Worm (Caenorhabditis elegans) whole organism, L1 larva: ENCODE measurements around the gene srx-125.
A peak's percentile ranks its signal among the peaks of the same experiment; 100 is the strongest.

Experiments used
- C34B4.2 ChIP-seq: sonication (generic microtip); optimal IDR thresholded peaks from 2 replicates; lab custom pipeline; 2017; ENCODE audit warnings: mild to moderate bottlenecking, missing genetic modification characterization, missing compliant biosample characterization
- aha-1 ChIP-seq: fragments of 150-350 bp; optimal IDR thresholded peaks from 2 replicates; lab custom pipeline; 2014; ENCODE audit warnings: missing biosample characterization, missing genetic modification characterization
- aly-2 ChIP-seq: fragments of 150-350 bp; optimal IDR thresholded peaks from 2 replicates; lab custom pipeline; 2014; ENCODE audit warnings: missing biosample characterization, missing genetic modification characterization
- ama-1 ChIP-seq: fragments of 150-350 bp; optimal IDR thresholded peaks from 2 replicates; lab custom pipeline; 2014
- blmp-1 ChIP-seq: fragments of 150-350 bp; optimal IDR thresholded peaks from 2 replicates; lab custom pipeline; 2014; ENCODE audit warnings: missing biosample characterization, missing genetic modification characterization
- ceh-8 ChIP-seq: fragments of 200-800 bp; sonication (Bioruptor generic); optimal IDR thresholded peaks from 2 replicates; lab custom pipeline; 2018; ENCODE audit warnings: mild to moderate bottlenecking, missing genetic modification characterization, moderate library complexity, missing compliant biosample characterization
- ceh-82 ChIP-seq, 3 experiments: fragments of 150-350 bp in 1 of 3; sonication (generic microtip) in 2 of 3; optimal IDR thresholded peaks; 2 replicates each; lab custom pipeline; 2014 to 2017; ENCODE audit warnings: missing biosample characterization in 3 of 3, missing genetic modification characterization in 3 of 3
- dsc-1 ChIP-seq: sonication (generic microtip); optimal IDR thresholded peaks from 2 replicates; lab custom pipeline; 2016; ENCODE audit warnings: mild to moderate bottlenecking, missing genetic modification characterization, missing compliant biosample characterization
- elt-3 ChIP-seq, 6 experiments: fragments of 150-350 bp in 1 of 6; sonication (generic microtip); optimal IDR thresholded peaks; 2 replicates each; lab custom pipeline; 2017 to 2018; ENCODE audit warnings: missing biosample characterization in 6 of 6, missing genetic modification characterization in 6 of 6, inconsistent platforms in 1 of 6
- hpl-2 ChIP-seq: fragments of 150-350 bp; optimal IDR thresholded peaks from 2 replicates; lab custom pipeline; 2014; ENCODE audit warnings: missing biosample characterization, missing genetic modification reagents, missing genetic modification characterization
- irx-1 ChIP-seq: sonication (generic microtip); optimal IDR thresholded peaks from 2 replicates; lab custom pipeline; 2016; ENCODE audit warnings: missing genetic modification characterization, missing compliant biosample characterization
- jun-1 ChIP-seq: fragments of 150-350 bp; optimal IDR thresholded peaks from 2 replicates; lab custom pipeline; 2014; ENCODE audit warnings: missing biosample characterization, missing genetic modification reagents, missing genetic modification characterization
- lin-13 ChIP-seq: fragments of 150-350 bp; optimal IDR thresholded peaks from 2 replicates; lab custom pipeline; 2014; ENCODE audit warnings: missing biosample characterization, missing genetic modification reagents, missing genetic modification characterization
- lin-14 ChIP-seq: fragments of 200-800 bp; sonication (Bioruptor generic); optimal IDR thresholded peaks from 2 replicates; lab custom pipeline; 2018; ENCODE audit warnings: mild to moderate bottlenecking, missing genetic modification characterization, moderate library complexity, missing compliant biosample characterization
- lin-15B ChIP-seq: fragments of 150-350 bp; sonication (generic microtip); optimal IDR thresholded peaks from 3 replicates; lab custom pipeline; 2014; ENCODE audit warnings: missing biosample characterization, missing genetic modification characterization
- lin-39 ChIP-seq: fragments of 150-350 bp; optimal IDR thresholded peaks from 2 replicates; lab custom pipeline; 2014; ENCODE audit warnings: missing biosample characterization, missing genetic modification reagents, missing genetic modification characterization
- mef-2 ChIP-seq: fragments of 150-350 bp; optimal IDR thresholded peaks from 2 replicates; lab custom pipeline; 2014; ENCODE audit warnings: missing biosample characterization, missing genetic modification characterization
- mep-1 ChIP-seq: fragments of 150-350 bp; optimal IDR thresholded peaks from 2 replicates; lab custom pipeline; 2014; ENCODE audit warnings: missing biosample characterization, missing genetic modification characterization
- nhr-11 ChIP-seq: fragments of 150-350 bp; optimal IDR thresholded peaks from 2 replicates; lab custom pipeline; 2014; ENCODE audit warnings: missing biosample characterization, missing genetic modification characterization
- nhr-20 ChIP-seq: sonication (generic microtip); optimal IDR thresholded peaks from 2 replicates; lab custom pipeline; 2016; ENCODE audit warnings: mild to moderate bottlenecking, missing genetic modification characterization, missing compliant biosample characterization
- nhr-237 ChIP-seq: fragments of 150-350 bp; optimal IDR thresholded peaks from 2 replicates; lab custom pipeline; 2014; ENCODE audit warnings: missing biosample characterization, missing genetic modification characterization
- nhr-77 ChIP-seq: fragments of 150-350 bp; optimal IDR thresholded peaks from 2 replicates; lab custom pipeline; 2014; ENCODE audit warnings: missing biosample characterization, missing genetic modification characterization
- nhr-85 ChIP-seq: sonication (generic microtip); peaks from one replicate; lab custom pipeline; 2016; ENCODE audit warnings: missing genetic modification characterization, inconsistent platforms, missing compliant biosample characterization
- pag-3 ChIP-seq: sonication (generic microtip); optimal IDR thresholded peaks from 2 replicates; lab custom pipeline; 2017; ENCODE audit warnings: missing genetic modification characterization, mild to moderate bottlenecking, missing compliant biosample characterization, antibody characterized with exemption, borderline replicate concordance; ENCODE audit not compliant: insufficient read depth
- rnt-1 ChIP-seq: sonication (generic microtip); optimal IDR thresholded peaks from 2 replicates; lab custom pipeline; 2016; ENCODE audit warnings: mild to moderate bottlenecking, missing genetic modification characterization, moderate library complexity, missing compliant biosample characterization
- sptf-1 ChIP-seq: fragments of 150-350 bp; optimal IDR thresholded peaks from 2 replicates; lab custom pipeline; 2014; ENCODE audit warnings: missing biosample characterization, missing genetic modification characterization
- tbx-2 ChIP-seq: sonication (generic microtip); optimal IDR thresholded peaks from 2 replicates; lab custom pipeline; 2016; ENCODE audit warnings: missing genetic modification characterization, missing compliant biosample characterization
- unc-130 ChIP-seq: fragments of 150-350 bp; optimal IDR thresholded peaks from 2 replicates; lab custom pipeline; 2017; ENCODE audit warnings: missing biosample characterization, missing genetic modification characterization, inconsistent platforms
- unc-86 ChIP-seq: sonication (generic microtip); optimal IDR thresholded peaks from 2 replicates; lab custom pipeline; 2016; ENCODE audit warnings: missing genetic modification characterization, missing compliant biosample characterization
- unc-98 ChIP-seq: fragments of 200-800 bp; sonication (Bioruptor generic); IDR thresholded peaks from 2 replicates; pipeline ENCODE4 v1.3.6; 2022; ENCODE audit warnings: missing genetic modification characterization, missing compliant biosample characterization
- vab-15 ChIP-seq: sonication (generic microtip); optimal IDR thresholded peaks from 2 replicates; lab custom pipeline; 2017; ENCODE audit warnings: missing genotype, mild to moderate bottlenecking, missing genetic modification characterization, missing compliant biosample characterization
- zag-1 ChIP-seq: fragments of 150-350 bp; optimal IDR thresholded peaks from 2 replicates; lab custom pipeline; 2014; ENCODE audit warnings: missing biosample characterization, missing genetic modification characterization
- ztf-4 ChIP-seq: fragments of 150-350 bp; optimal IDR thresholded peaks from 2 replicates; lab custom pipeline; 2014; ENCODE audit warnings: missing biosample characterization, missing genetic modification characterization

The srx-125 gene

DNA sequence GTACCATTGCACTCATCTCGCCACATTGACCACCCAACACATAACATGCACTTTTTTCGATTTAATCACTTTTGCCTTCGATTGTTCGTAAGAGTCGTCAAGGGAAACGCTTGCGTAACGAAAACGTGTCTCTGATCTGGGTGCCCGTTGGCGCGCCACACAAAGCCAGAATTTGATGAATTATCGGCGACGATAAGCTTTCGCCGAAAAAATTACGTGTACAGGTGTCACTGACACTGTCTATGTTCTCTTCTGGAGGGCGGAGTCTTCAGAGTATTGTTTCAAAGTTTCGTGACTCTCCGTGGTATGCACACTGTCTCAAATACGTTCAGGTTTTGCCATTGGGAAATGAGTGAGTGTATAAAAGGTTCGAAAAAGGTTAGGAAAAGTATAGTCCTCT, 43.6 kb downstream of the srx-125 start, which contains the start of gene F53F1.4:
Gene F53F1.4 (plus strand): TSS at position 390 of the 400 bp plus-strand sequence.
- peak; percentile 85 for TF ChIP-seq blmp-1
- TF ChIP-seq rnt-1 (tag; lab: Kevin White, UChicago) = no peak
- TF ChIP-seq aha-1 (tag; lab: Kevin White, UChicago) = no peak

DNA sequence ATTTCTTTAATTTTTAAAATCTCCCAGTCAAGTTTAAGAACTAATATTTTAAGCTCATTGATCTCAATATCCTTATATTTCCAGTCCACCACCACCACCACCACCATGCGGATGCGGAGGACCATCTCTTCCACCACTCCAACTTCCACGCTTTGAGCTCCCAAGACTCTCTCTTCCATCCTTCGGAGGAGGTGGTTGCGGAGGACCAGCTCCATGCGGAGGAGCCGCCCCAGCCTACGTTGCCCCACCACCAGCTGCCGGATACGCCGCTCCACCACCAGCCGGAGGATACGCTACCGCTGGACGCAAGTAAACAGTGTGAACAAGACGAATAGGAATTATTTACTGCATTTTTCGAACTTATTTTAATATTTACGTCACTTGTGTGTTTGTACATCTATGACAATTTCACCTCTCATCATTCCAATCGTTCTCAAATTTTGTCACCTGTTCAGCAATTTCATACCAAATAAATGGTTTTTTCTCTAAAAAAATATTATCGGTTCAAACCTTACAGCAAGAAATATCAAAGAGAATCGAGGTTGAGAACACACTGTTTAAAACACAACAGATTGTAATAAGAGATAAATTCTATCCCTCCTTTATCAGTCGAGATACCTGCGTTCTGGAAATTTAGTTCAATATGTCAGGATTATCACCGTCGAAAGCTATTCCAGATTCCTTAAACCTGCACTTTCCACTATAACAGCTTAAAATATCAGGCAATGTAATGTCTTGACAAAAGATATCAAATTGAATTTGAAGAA, 44.3 kb downstream of the srx-125 start:
- TF ChIP-seq nhr-20 (tag; lab: Kevin White, UChicago) (no peak), nhr-77 (tag; lab: Kevin White, UChicago) (no peak), irx-1 (tag; lab: Kevin White, UChicago) (no peak), vab-15 (no peak), sptf-1 (no peak), nhr-85 (tag; lab: Kevin White, UChicago) (no peak), zag-1 (tag; lab: Kevin White, UChicago) (no peak), aly-2 (tag; lab: Kevin White, UChicago) (no peak), unc-86 (tag; lab: Kevin White, UChicago) (no peak), lin-14 (GFP tag; lab: Kevin White, UChicago) (no peak), ceh-82 (tag; optimal IDR thresholded peaks at IDR 0.05; lab: Kevin White, UChicago) (no peak), lin-15B (tag; lab: Kevin White, UChicago) (no peak), lin-39 (tag; lab: Kevin White, UChicago) (no peak), mef-2 (tag; lab: Kevin White, UChicago) (no peak), hpl-2 (GFP tag; lab: Kevin White, UChicago) (no peak), unc-130 (no peak), lin-13 (no peak), ama-1 (lab: Kevin White, UChicago) (no peak), dsc-1 (tag; lab: Kevin White, UChicago) (no peak), nhr-11 (tag; lab: Kevin White, UChicago) (no peak)

DNA sequence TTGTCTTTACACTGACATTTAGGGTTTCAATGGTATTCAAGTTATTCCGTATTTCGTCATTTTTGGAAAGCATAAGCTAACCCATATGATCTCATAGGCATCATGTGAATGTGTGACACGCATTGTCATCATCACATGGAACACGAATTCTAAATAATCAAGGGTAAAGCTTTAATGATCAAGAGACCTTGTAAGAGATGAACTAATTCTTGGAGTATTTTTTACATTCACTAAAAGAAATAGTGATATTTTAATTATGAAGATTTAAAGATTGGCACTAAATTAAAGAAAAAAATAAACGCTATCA, 44.8 kb downstream of the srx-125 start:
- peak; percentile 15 for TF ChIP-seq jun-1
- TF ChIP-seq ztf-4 (tag; lab: Kevin White, UChicago) = peak; percentile 70
- TF ChIP-seq nhr-77 (tag; lab: Kevin White, UChicago) = no peak
- no peak for TF ChIP-seq lin-13

ce11 chrV:13413301-13413700, 46.2 kb downstream of the srx-125 start:
- TF ChIP-seq mep-1 (tag; lab: Kevin White, UChicago) (peak; percentile 21), C34B4.2 (tag; lab: Kevin White, UChicago) (no peak), ztf-4 (tag; lab: Kevin White, UChicago) (peak; percentile 19), pag-3 (tag; lab: Kevin White, UChicago) (no peak), elt-3 (tag; optimal IDR thresholded peaks at IDR 0.05; lab: Kevin White, UChicago) (peak in 2 of 6 experiments; percentile 11 to 42), blmp-1 (peak; percentile 83), tbx-2 (no peak)

DNA sequence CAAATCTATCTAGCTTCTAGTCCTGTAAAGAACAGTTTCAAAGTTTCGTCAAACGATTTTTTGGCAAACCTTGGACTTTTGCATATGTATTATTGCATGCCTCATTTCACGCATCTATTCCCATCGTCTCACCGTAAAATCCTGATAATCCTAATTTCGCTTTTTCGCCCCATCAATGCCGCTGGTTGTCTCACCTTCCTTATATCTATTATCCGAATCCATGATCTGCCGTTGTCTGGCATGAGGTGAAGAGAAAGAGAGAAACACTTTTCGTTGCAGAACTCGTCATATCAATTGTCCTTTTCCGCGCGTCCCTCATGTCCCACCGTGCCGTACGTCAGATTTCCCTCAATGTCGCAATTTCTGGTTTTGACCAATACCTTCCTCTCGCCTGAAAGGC, 47.5 kb downstream of the srx-125 start, which contains the start of gene cut-2:
Gene cut-2 (plus strand): TSS at position 365 of the 400 bp plus-strand sequence.
- no peak for TF ChIP-seq unc-98 (GFP tag; lab: Robert Waterston, UW)
- TF ChIP-seq nhr-85 (tag; lab: Kevin White, UChicago) = peak; percentile 35
- no peak for TF ChIP-seq zag-1 (tag; lab: Kevin White, UChicago)
- peak; percentile 63 for TF ChIP-seq blmp-1
- TF ChIP-seq tbx-2 = no peak
- TF ChIP-seq, all 84 proteins: peak for 2

DNA sequence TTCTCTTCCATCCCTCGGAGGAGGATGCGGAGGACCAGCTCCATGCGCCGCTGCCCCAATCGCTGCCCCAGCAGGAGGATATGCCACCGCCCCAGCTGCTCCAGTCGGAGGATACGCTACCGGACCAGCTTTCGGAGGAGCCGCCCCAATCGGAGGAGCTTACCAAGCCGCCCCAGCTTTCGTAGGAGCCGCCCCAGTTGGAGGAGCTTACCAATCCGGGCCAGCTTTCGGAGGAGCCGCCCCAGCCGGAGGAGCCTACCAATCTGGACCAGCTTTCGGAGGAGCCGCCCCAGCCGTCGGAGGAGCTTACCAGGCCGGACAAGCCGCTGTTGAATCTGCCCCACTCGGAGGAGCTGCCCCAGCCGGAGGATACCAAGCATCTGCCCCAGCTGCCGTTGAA, 48.3 kb downstream of the srx-125 start:
- TF ChIP-seq ceh-8 = peak; percentile 71
- TF ChIP-seq jun-1 = no peak
- TF ChIP-seq blmp-1 = no peak
- no peak for TF ChIP-seq nhr-237 (tag; lab: Kevin White, UChicago)
- TF ChIP-seq nhr-85 (tag; lab: Kevin White, UChicago) = no peak
